Fruit fly (Drosophila melanogaster) whole organism, embryonic: ENCODE data around the gene CG3726.

Experiments used
- Aef1 ChIP-seq: fragments of 200-800 bp; sonication (Bioruptor generic); IDR thresholded peaks from 3 replicates; pipeline ENCODE4 v1.3.6; 2022; ENCODE audit warnings: missing biosample characterization, missing genetic modification characterization
- Atf-2 ChIP-seq: fragments of 200-800 bp; sonication (Bioruptor generic); optimal IDR thresholded peaks from 2 replicates; lab custom pipeline; 2016; ENCODE audit warnings: missing biosample characterization, missing genetic modification characterization
- Atf3 ChIP-seq: fragments of 200-800 bp; sonication (Bioruptor generic); optimal IDR thresholded peaks from 3 replicates; lab custom pipeline; 2016; ENCODE audit warnings: missing biosample characterization, missing genetic modification characterization
- Bgb ChIP-seq: fragments of 200-800 bp; sonication (Bioruptor generic); IDR thresholded peaks from 2 replicates; pipeline ENCODE4 v1.3.6; 2022; ENCODE audit warnings: missing biosample characterization, missing genetic modification characterization; ENCODE audit not compliant: partially characterized antibody
- BtbVII ChIP-seq: fragments of 200-800 bp; sonication (Bioruptor generic); optimal IDR thresholded peaks from 3 replicates; lab custom pipeline; 2017; ENCODE audit warnings: missing biosample characterization, mild to moderate bottlenecking, missing genetic modification characterization
- CG12104 ChIP-seq: fragments of 200-800 bp; sonication (Bioruptor generic); optimal IDR thresholded peaks from 3 replicates; lab custom pipeline; 2016; ENCODE audit warnings: missing biosample characterization, missing genetic modification characterization
- CG13287 ChIP-seq: fragments of 200-800 bp; sonication (Bioruptor generic); IDR thresholded peaks from 2 replicates; pipeline ENCODE4 v1.3.6; 2022; ENCODE audit warnings: missing biosample characterization, missing genetic modification characterization; ENCODE audit not compliant: partially characterized antibody
- CG14965 ChIP-seq: fragments of 200-800 bp; sonication (Bioruptor generic); optimal IDR thresholded peaks from 2 replicates; lab custom pipeline; 2016; ENCODE audit warnings: missing biosample characterization, missing genetic modification characterization, borderline replicate concordance
- CG15514 ChIP-seq: fragments of 200-800 bp; sonication (Bioruptor generic); optimal IDR thresholded peaks from 3 replicates; lab custom pipeline; 2017; ENCODE audit warnings: missing biosample characterization, missing genetic modification characterization, mild to moderate bottlenecking, moderate library complexity, missing genetic modification reagents
- CG16813 ChIP-seq: fragments of 200-800 bp; sonication (Bioruptor generic); IDR thresholded peaks from 3 replicates; pipeline ENCODE4 v1.3.6; 2022; ENCODE audit warnings: missing biosample characterization, missing genetic modification characterization; ENCODE audit not compliant: partially characterized antibody
- CG16863 ChIP-seq: fragments of 200-800 bp; sonication (Bioruptor generic); optimal IDR thresholded peaks from 3 replicates; lab custom pipeline; 2016; ENCODE audit warnings: missing biosample characterization, missing genetic modification characterization
- CG17829 ChIP-seq: fragments of 200-800 bp; optimal IDR thresholded peaks from 2 replicates; lab custom pipeline; 2019; ENCODE audit warnings: missing biosample characterization, mild to moderate bottlenecking, missing genetic modification characterization, moderate library complexity
- CG1792 ChIP-seq: fragments of 200-800 bp; sonication (Bioruptor generic); optimal IDR thresholded peaks from 2 replicates; lab custom pipeline; 2016; ENCODE audit warnings: missing biosample characterization, missing genetic modification characterization
- CG31365 ChIP-seq: fragments of 200-800 bp; sonication (Bioruptor generic); optimal IDR thresholded peaks from 2 replicates; lab custom pipeline; 2018; ENCODE audit warnings: missing biosample characterization, mild to moderate bottlenecking, missing genetic modification characterization
- CG42726 ChIP-seq: fragments of 200-800 bp; sonication (Bioruptor generic); IDR thresholded peaks from 2 replicates; pipeline ENCODE4 v1.3.6; 2022; ENCODE audit warnings: missing biosample characterization, missing genetic modification characterization; ENCODE audit not compliant: partially characterized antibody
- CG7745 ChIP-seq: fragments of 200-800 bp; sonication (Bioruptor generic); optimal IDR thresholded peaks from 2 replicates; lab custom pipeline; 2018; ENCODE audit warnings: missing biosample characterization, mild to moderate bottlenecking, missing genetic modification characterization, moderate library complexity
- CTCF ChIP-seq: fragments of 200-800 bp; sonication (Bioruptor generic); optimal IDR thresholded peaks from 2 replicates; lab custom pipeline; 2017; ENCODE audit warnings: missing biosample characterization, mild to moderate bottlenecking, missing genetic modification characterization, moderate library complexity
- Chrac-16 ChIP-seq: fragments of 200-800 bp; sonication (Bioruptor generic); optimal IDR thresholded peaks from 3 replicates; lab custom pipeline; 2016; ENCODE audit warnings: missing biosample characterization, missing genetic modification characterization
- CkIIα-i1 ChIP-seq: fragments of 200-800 bp; sonication (Bioruptor generic); IDR thresholded peaks from 2 replicates; pipeline ENCODE4 v1.3.6; 2022; ENCODE audit warnings: missing biosample characterization, missing genetic modification characterization
- Dll ChIP-seq: fragments of 200-800 bp; sonication (Bioruptor generic); IDR thresholded peaks from 4 replicates; pipeline ENCODE4 v1.3.6; 2022; ENCODE audit warnings: missing biosample characterization, missing genetic modification characterization; ENCODE audit not compliant: partially characterized antibody
- ERR ChIP-seq: fragments of 200-800 bp; sonication (Bioruptor generic); optimal IDR thresholded peaks from 2 replicates; lab custom pipeline; 2016; ENCODE audit warnings: missing biosample characterization, missing genetic modification characterization
- Gsc ChIP-seq: fragments of 200-800 bp; sonication (Bioruptor generic); IDR thresholded peaks from 2 replicates; pipeline ENCODE4 v1.3.6; 2022; ENCODE audit warnings: missing biosample characterization, missing genetic modification characterization
- HLH3B ChIP-seq: fragments of 200-800 bp; sonication (Bioruptor generic); IDR thresholded peaks from 2 replicates; pipeline ENCODE4 v1.3.6; 2022; ENCODE audit warnings: missing biosample characterization, missing genetic modification characterization
- Lpt ChIP-seq: fragments of >200 bp; optimal IDR thresholded peaks from 2 replicates; lab custom pipeline; 2018; ENCODE audit warnings: missing biosample characterization, missing genetic modification characterization
- MESR4 ChIP-seq: fragments of 200-800 bp; sonication (Bioruptor generic); optimal IDR thresholded peaks from 2 replicates; lab custom pipeline; 2018; ENCODE audit warnings: missing biosample characterization, mild to moderate bottlenecking, missing genetic modification characterization, moderate library complexity
- Mad ChIP-seq: fragments of 200-800 bp; sonication (Bioruptor generic); optimal IDR thresholded peaks from 2 replicates; lab custom pipeline; 2016; ENCODE audit warnings: missing biosample characterization, missing genetic modification characterization
- Med ChIP-seq: fragments of 200-800 bp; sonication (Bioruptor generic); peaks from one replicate; lab custom pipeline; 2016; ENCODE audit warnings: missing biosample characterization, missing genetic modification characterization, mild to moderate bottlenecking, inconsistent platforms, moderate library complexity
- NC2α ChIP-seq: fragments of 200-800 bp; sonication (Bioruptor generic); optimal IDR thresholded peaks from 2 replicates; lab custom pipeline; 2016; ENCODE audit warnings: missing biosample characterization, missing genetic modification characterization
- Scr ChIP-seq: fragments of 200-800 bp; sonication (Bioruptor generic); IDR thresholded peaks from 2 replicates; pipeline ENCODE4 v1.3.6; 2022; ENCODE audit warnings: missing biosample characterization, missing genetic modification characterization; ENCODE audit not compliant: partially characterized antibody
- YL-1 ChIP-seq: fragments of 200-800 bp; sonication (Bioruptor generic); optimal IDR thresholded peaks from 3 replicates; lab custom pipeline; 2017; ENCODE audit warnings: missing biosample characterization, mild to moderate bottlenecking, missing genetic modification characterization
- ac ChIP-seq: fragments of 200-800 bp; sonication (Bioruptor generic); optimal IDR thresholded peaks from 3 replicates; lab custom pipeline; 2017; ENCODE audit warnings: missing biosample characterization, mild to moderate bottlenecking, missing genetic modification characterization
- bowl ChIP-seq: fragments of 200-800 bp; sonication (Bioruptor generic); IDR thresholded peaks from 2 replicates; pipeline ENCODE4 v1.3.6; 2022; ENCODE audit warnings: missing biosample characterization, missing genetic modification characterization
- br ChIP-seq: fragments of >200 bp; optimal IDR thresholded peaks from 2 replicates; lab custom pipeline; 2017
- cad ChIP-seq: fragments of >200 bp; optimal IDR thresholded peaks from 2 replicates; lab custom pipeline; 2017; ENCODE audit warnings: missing biosample characterization, missing genetic modification characterization
- ci ChIP-seq: fragments of 200-800 bp; sonication (Bioruptor generic); IDR thresholded peaks from 3 replicates; pipeline ENCODE4 v1.3.6; 2022; ENCODE audit warnings: missing biosample characterization, missing genetic modification characterization
- esg ChIP-seq: fragments of 200-800 bp; sonication (Bioruptor generic); conservative IDR thresholded peaks from 2 replicates; pipeline ENCODE4 v1.3.6; 2022; ENCODE audit warnings: missing biosample characterization, missing genetic modification characterization
- exex ChIP-seq: fragments of 200-800 bp; sonication (Bioruptor generic); optimal IDR thresholded peaks from 4 replicates; lab custom pipeline; 2018; ENCODE audit warnings: missing biosample characterization, mild to moderate bottlenecking, missing genetic modification characterization, moderate library complexity
- fd3F ChIP-seq: fragments of 200-800 bp; sonication (Bioruptor generic); optimal IDR thresholded peaks from 2 replicates; lab custom pipeline; 2018; ENCODE audit warnings: missing biosample characterization, mild to moderate bottlenecking, missing genetic modification characterization, moderate library complexity
- gsb-n ChIP-seq: fragments of 200-800 bp; sonication (Bioruptor generic); optimal IDR thresholded peaks from 3 replicates; lab custom pipeline; 2018; ENCODE audit warnings: missing biosample characterization, mild to moderate bottlenecking, missing genetic modification characterization
- gt ChIP-seq: fragments of 200-800 bp; sonication (Bioruptor generic); IDR thresholded peaks from 2 replicates; pipeline ENCODE4 v1.3.6; 2022; ENCODE audit warnings: missing biosample characterization, missing genetic modification characterization
- ham ChIP-seq: fragments of 200-800 bp; sonication (Bioruptor generic); IDR thresholded peaks from 2 replicates; pipeline ENCODE4 v1.3.6; 2022; ENCODE audit warnings: missing biosample characterization, missing genetic modification characterization
- kah ChIP-seq: fragments of 200-800 bp; sonication (Bioruptor generic); optimal IDR thresholded peaks from 2 replicates; lab custom pipeline; 2018; ENCODE audit warnings: missing biosample characterization, mild to moderate bottlenecking, missing genetic modification characterization
- klu ChIP-seq: fragments of 200-800 bp; sonication (Bioruptor generic); IDR thresholded peaks from 2 replicates; pipeline ENCODE4 v1.3.6; 2022; ENCODE audit warnings: missing biosample characterization, missing genetic modification characterization
- mld ChIP-seq: fragments of 200-800 bp; sonication (Bioruptor generic); IDR thresholded peaks from 3 replicates; pipeline ENCODE4 v1.3.6; 2022; ENCODE audit warnings: missing biosample characterization, missing genetic modification characterization; ENCODE audit not compliant: partially characterized antibody
- oc ChIP-seq: fragments of 200-800 bp; sonication (Bioruptor generic); optimal IDR thresholded peaks from 2 replicates; lab custom pipeline; 2018; ENCODE audit warnings: missing biosample characterization, mild to moderate bottlenecking, missing genetic modification characterization, moderate library complexity
- pnt ChIP-seq: fragments of 200-800 bp; sonication (Bioruptor generic); optimal IDR thresholded peaks from 3 replicates; lab custom pipeline; 2016; ENCODE audit warnings: missing biosample characterization, missing genetic modification characterization
- shn ChIP-seq: fragments of 200-800 bp; sonication (Bioruptor generic); optimal IDR thresholded peaks from 3 replicates; lab custom pipeline; 2016; ENCODE audit warnings: missing biosample characterization, missing genetic modification characterization
- sima ChIP-seq: fragments of 200-800 bp; sonication (Bioruptor generic); optimal IDR thresholded peaks from 2 replicates; lab custom pipeline; 2016; ENCODE audit warnings: missing biosample characterization, missing genetic modification characterization
- twi ChIP-seq: fragments of 200-800 bp; optimal IDR thresholded peaks from 2 replicates; lab custom pipeline; 2019; ENCODE audit warnings: missing biosample characterization, mild to moderate bottlenecking, missing genetic modification characterization, moderate library complexity
- zfh2 ChIP-seq: fragments of 200-800 bp; sonication (Bioruptor generic); optimal IDR thresholded peaks from 2 replicates; lab custom pipeline; 2016; ENCODE audit warnings: missing biosample characterization, missing genetic modification characterization

Gene CG3726

dm6 chrX:5894529-5895487 is 22.1 kb upstream of the CG3726 start (continued):
- no peak for TF ChIP-seq BtbVII (GFP tag; lab: Kevin White, UChicago)
- TF ChIP-seq Scr (GFP tag; lab: Robert Waterston, UW): no peak
- TF ChIP-seq CG1792 (GFP tag; lab: Kevin White, UChicago): no peak
- TF ChIP-seq Med (GFP tag; lab: Kevin White, UChicago): peak; percentile 69
- TF ChIP-seq kah (GFP tag; lab: Kevin White, UChicago): no peak
- TF ChIP-seq Mad (GFP tag; lab: Kevin White, UChicago): no peak
- no peak for TF ChIP-seq oc (tag; lab: Kevin White, UChicago)
- no peak for TF ChIP-seq CG16813 (GFP tag; lab: Robert Waterston, UW)
- TF ChIP-seq NC2α (GFP tag; lab: Kevin White, UChicago): no peak
- no peak for TF ChIP-seq CG31365 (tag; lab: Kevin White, UChicago)
- no peak for TF ChIP-seq Dll (GFP tag; lab: Robert Waterston, UW)
- no peak for TF ChIP-seq cad (GFP tag; lab: Kevin White, UChicago)
- no peak for TF ChIP-seq CkIIα-i1
- no peak for TF ChIP-seq HLH3B (GFP tag; lab: Robert Waterston, UW)
- TF ChIP-seq MESR4 (GFP tag; lab: Kevin White, UChicago): no peak
- TF ChIP-seq gsb-n: no peak
- no peak for TF ChIP-seq YL-1
- TF ChIP-seq br (lab: Kevin White, UChicago): no peak
- no peak for TF ChIP-seq pnt (GFP tag; lab: Kevin White, UChicago)
- TF ChIP-seq klu (GFP tag; lab: Robert Waterston, UW): no peak
- TF ChIP-seq gt (GFP tag; lab: Robert Waterston, UW): no peak
- no peak for TF ChIP-seq CG12104 (GFP tag; lab: Kevin White, UChicago)
- peak; percentile 83 for TF ChIP-seq twi (tag; lab: Kevin White, UChicago)
- peak; percentile 2 for TF ChIP-seq CG17829
- no peak for TF ChIP-seq Atf-2 (GFP tag; lab: Kevin White, UChicago)
- TF ChIP-seq sima (GFP tag; lab: Kevin White, UChicago): no peak
- no peak for TF ChIP-seq esg (GFP tag; lab: Robert Waterston, UW)
- no peak for TF ChIP-seq mld (GFP tag; lab: Robert Waterston, UW)
- TF ChIP-seq Aef1: no peak
- no peak for TF ChIP-seq ci (GFP tag; lab: Robert Waterston, UW)
- TF ChIP-seq ac (GFP tag; lab: Kevin White, UChicago): no peak
- no peak for TF ChIP-seq fd3F (GFP tag; lab: Kevin White, UChicago)
- TF ChIP-seq Atf3 (GFP tag; lab: Kevin White, UChicago): no peak
- no peak for TF ChIP-seq CG16863 (GFP tag; lab: Kevin White, UChicago)
- no peak for TF ChIP-seq CG42726
- no peak for TF ChIP-seq CG7745
- TF ChIP-seq CG14965 (GFP tag; lab: Kevin White, UChicago): no peak
- no peak for TF ChIP-seq ham (GFP tag; lab: Robert Waterston, UW)
- no peak for TF ChIP-seq Chrac-16
- TF ChIP-seq zfh2 (GFP tag; lab: Kevin White, UChicago): peak; percentile 3
- no peak for TF ChIP-seq CTCF
- no peak for TF ChIP-seq Gsc
- TF ChIP-seq ERR: no peak
- TF ChIP-seq CG13287: no peak
- no peak for TF ChIP-seq Lpt (GFP tag; lab: Kevin White, UChicago)
- no peak for TF ChIP-seq exex (tag; lab: Kevin White, UChicago)
- TF ChIP-seq Bgb (GFP tag; lab: Robert Waterston, UW): no peak
- no peak for TF ChIP-seq shn (GFP tag; lab: Kevin White, UChicago)
- TF ChIP-seq bowl (GFP tag; lab: Robert Waterston, UW): no peak
- no peak for TF ChIP-seq CG15514 (GFP tag; lab: Kevin White, UChicago)
